Worm (Caenorhabditis elegans) whole organism, L2 larva: ENCODE results near the gene pqn-2.

Experiments used
- C34F6.9 ChIP-seq: fragments of 150-350 bp; optimal IDR thresholded peaks from 2 replicates; lab custom pipeline; 2014; ENCODE audit warnings: missing biosample characterization, missing genetic modification characterization
- F13H6.1 ChIP-seq: sonication (generic microtip); optimal IDR thresholded peaks from 2 replicates; lab custom pipeline; 2016; ENCODE audit warnings: missing genetic modification characterization, missing compliant biosample characterization
- R02D3.7 ChIP-seq: fragments of 150-350 bp; optimal IDR thresholded peaks from 2 replicates; lab custom pipeline; 2014; ENCODE audit warnings: missing biosample characterization, missing genetic modification characterization
- Y55F3AM.14 ChIP-seq: fragments of 200-800 bp; sonication (Bioruptor generic); optimal IDR thresholded peaks from 2 replicates; lab custom pipeline; 2018; ENCODE audit warnings: mild to moderate bottlenecking, missing genetic modification characterization, missing compliant biosample characterization
- ama-1 ChIP-seq: fragments of 150-350 bp; optimal IDR thresholded peaks from 2 replicates; lab custom pipeline; 2018; ENCODE audit warnings: inconsistent platforms
- ceh-16 ChIP-seq: fragments of 150-350 bp; optimal IDR thresholded peaks from 2 replicates; lab custom pipeline; 2014; ENCODE audit warnings: missing biosample characterization, missing genetic modification characterization
- crh-2 ChIP-seq: sonication (generic microtip); optimal IDR thresholded peaks from 2 replicates; lab custom pipeline; 2017; ENCODE audit warnings: missing biosample characterization, missing genetic modification characterization
- dmd-4 ChIP-seq: sonication (generic microtip); optimal IDR thresholded peaks from 2 replicates; lab custom pipeline; 2017; ENCODE audit warnings: missing biosample characterization, missing genetic modification characterization
- egl-27 ChIP-seq: sonication (generic microtip); optimal IDR thresholded peaks from 3 replicates; lab custom pipeline; 2017; ENCODE audit warnings: missing biosample characterization, missing genetic modification reagents, missing genetic modification characterization
- elt-1 ChIP-seq: fragments of 150-350 bp; optimal IDR thresholded peaks from 2 replicates; lab custom pipeline; 2014; ENCODE audit warnings: missing biosample characterization, missing genetic modification characterization
- fos-1 ChIP-seq: fragments of 150-350 bp; optimal IDR thresholded peaks from 2 replicates; lab custom pipeline; 2014; ENCODE audit warnings: missing biosample characterization, missing genetic modification characterization
- gmeb-1 ChIP-seq: fragments of 150-350 bp; optimal IDR thresholded peaks from 2 replicates; lab custom pipeline; 2014; ENCODE audit warnings: missing biosample characterization, missing genetic modification characterization
- lin-13 ChIP-seq: fragments of 150-350 bp; optimal IDR thresholded peaks from 2 replicates; lab custom pipeline; 2014; ENCODE audit warnings: missing biosample characterization, missing genetic modification reagents, missing genetic modification characterization
- lin-39 ChIP-seq: fragments of 150-350 bp; optimal IDR thresholded peaks from 2 replicates; lab custom pipeline; 2014; ENCODE audit warnings: missing biosample characterization, missing genetic modification reagents, missing genetic modification characterization
- mab-5 ChIP-seq: fragments of 150-350 bp; optimal IDR thresholded peaks from 2 replicates; lab custom pipeline; 2014; ENCODE audit warnings: missing biosample characterization, missing genetic modification characterization
- nhr-10 ChIP-seq: sonication (generic microtip); optimal IDR thresholded peaks from 2 replicates; lab custom pipeline; 2017; ENCODE audit warnings: missing biosample characterization, missing genetic modification characterization
- nhr-11 ChIP-seq: fragments of 150-350 bp; optimal IDR thresholded peaks from 2 replicates; lab custom pipeline; 2014; ENCODE audit warnings: missing biosample characterization, missing genetic modification characterization
- nhr-12 ChIP-seq: fragments of 150-350 bp; optimal IDR thresholded peaks from 2 replicates; lab custom pipeline; 2014; ENCODE audit warnings: missing biosample characterization, missing genetic modification characterization
- nhr-129 ChIP-seq: fragments of 150-350 bp; optimal IDR thresholded peaks from 2 replicates; lab custom pipeline; 2014; ENCODE audit warnings: missing biosample characterization, missing genetic modification characterization
- nhr-23 ChIP-seq: fragments of 150-350 bp; optimal IDR thresholded peaks from 2 replicates; lab custom pipeline; 2014; ENCODE audit warnings: missing biosample characterization, missing genetic modification reagents, missing genetic modification characterization
- nhr-237 ChIP-seq: fragments of 150-350 bp; optimal IDR thresholded peaks from 2 replicates; lab custom pipeline; 2014; ENCODE audit warnings: missing biosample characterization, missing genetic modification characterization
- nhr-77 ChIP-seq: fragments of 150-350 bp; optimal IDR thresholded peaks from 2 replicates; lab custom pipeline; 2014; ENCODE audit warnings: missing biosample characterization, missing genetic modification characterization
- peb-1 ChIP-seq: fragments of 150-350 bp; optimal IDR thresholded peaks from 2 replicates; lab custom pipeline; 2014; ENCODE audit warnings: missing biosample characterization, missing genetic modification characterization
- sem-4 ChIP-seq: fragments of 150-350 bp; optimal IDR thresholded peaks from 2 replicates; lab custom pipeline; 2014; ENCODE audit warnings: missing biosample characterization, missing genetic modification reagents, missing genetic modification characterization
- skn-1 ChIP-seq: sonication (generic microtip); optimal IDR thresholded peaks from 2 replicates; lab custom pipeline; 2017; ENCODE audit warnings: missing biosample characterization, missing genetic modification characterization
- sma-3 ChIP-seq: sonication (generic microtip); optimal IDR thresholded peaks from 2 replicates; lab custom pipeline; 2016; ENCODE audit warnings: missing genetic modification reagents, missing genetic modification characterization, missing compliant biosample characterization
- sma-9 ChIP-seq, 2 experiments: fragments of 150-350 bp in 1 of 2; sonication (generic microtip) in 1 of 2; optimal IDR thresholded peaks; 2 replicates each; lab custom pipeline; 2014 to 2016; ENCODE audit warnings: missing genetic modification characterization in 2 of 2, mild to moderate bottlenecking in 1 of 2, missing biosample characterization in 1 of 2, missing compliant biosample characterization in 1 of 2, missing genetic modification reagents in 1 of 2, moderate library complexity in 1 of 2
- snpc-4 ChIP-seq: fragments of 150-350 bp; optimal IDR thresholded peaks from 2 replicates; lab custom pipeline; 2014; ENCODE audit warnings: missing biosample characterization, missing genetic modification characterization
- unc-62 ChIP-seq: fragments of 150-350 bp; optimal IDR thresholded peaks from 2 replicates; lab custom pipeline; 2014; ENCODE audit warnings: missing biosample characterization, missing genetic modification reagents, missing genetic modification characterization
- zag-1 ChIP-seq: fragments of 150-350 bp; optimal IDR thresholded peaks from 2 replicates; lab custom pipeline; 2014; ENCODE audit warnings: missing biosample characterization, missing genetic modification characterization
- ztf-4 ChIP-seq: fragments of 150-350 bp; optimal IDR thresholded peaks from 2 replicates; lab custom pipeline; 2014; ENCODE audit warnings: missing biosample characterization, missing genetic modification characterization

The pqn-2 gene

DNA sequence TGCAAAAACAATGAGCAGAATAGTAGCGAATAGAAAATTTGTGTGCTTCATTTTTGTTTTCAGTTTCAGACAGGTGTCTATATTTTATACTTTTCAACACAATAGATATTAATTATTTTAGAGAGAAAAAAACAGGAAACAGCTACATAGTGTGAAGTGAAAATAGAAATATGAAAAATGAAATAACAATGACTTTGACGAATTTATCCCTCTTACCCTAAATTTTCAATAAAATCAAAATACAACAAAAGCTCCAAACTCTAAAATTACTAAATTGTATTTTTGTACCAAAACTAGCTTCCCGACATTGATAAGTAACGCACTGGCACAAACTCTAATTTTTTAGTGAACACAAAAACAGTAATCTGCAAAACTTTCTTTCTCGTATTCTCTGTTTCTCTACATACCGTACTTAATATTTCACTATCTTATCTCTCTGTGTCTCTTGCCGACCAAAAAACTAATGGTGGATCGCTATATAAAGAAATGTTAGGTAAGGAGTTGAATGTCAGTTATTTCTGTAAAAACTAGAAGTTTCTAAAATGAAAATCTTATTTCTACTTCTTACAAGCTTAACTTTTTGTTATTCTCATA, 13.0 kb downstream of the pqn-2 start, which contains the start of the genes col-151 and ugt-1:
TSS of gene col-151 (minus strand) at position 51 of the 594 bp plus-strand sequence.
TSS of gene ugt-1 (plus strand) at position 491 of the 594 bp plus-strand sequence.
- TF ChIP-seq egl-27 (no peak), fos-1 (tag; lab: Kevin White, UChicago) (peak; percentile 25)
- TF ChIP-seq, all 48 proteins: peak for 1

DNA sequence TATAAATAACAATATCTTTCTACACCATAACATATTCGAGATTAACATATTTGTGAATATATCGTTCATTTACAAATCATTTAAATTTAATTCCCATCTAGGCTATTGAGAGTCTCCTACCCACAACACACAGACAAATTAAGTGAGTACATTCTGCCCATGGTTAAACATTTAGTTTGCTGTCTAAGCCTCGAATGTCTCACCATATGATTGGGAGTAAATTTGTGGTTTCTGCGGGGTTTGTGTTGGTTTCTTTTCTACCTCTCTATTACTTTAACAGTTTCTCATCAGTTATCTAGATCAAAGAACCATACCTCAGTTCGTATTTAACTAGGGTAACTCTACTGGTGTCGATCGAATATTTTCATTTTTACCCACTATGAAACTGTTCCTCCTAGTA, 16.2 kb downstream of the pqn-2 start, which contains the start of gene ugt-2:
TSS of gene ugt-2 (plus strand) at position 371 of the 400 bp plus-strand sequence.
- TF ChIP-seq nhr-129 (tag; lab: Kevin White, UChicago) (peak; percentile 29), sma-3 (no peak), sma-9 (GFP tag; optimal IDR thresholded peaks at IDR 0.05; lab: Kevin White, UChicago) (peak; percentile 53), sma-9 (tag; optimal IDR thresholded peaks at IDR 0.05; lab: Kevin White, UChicago) (no peak), ceh-16 (tag; lab: Kevin White, UChicago) (no peak), crh-2 (tag; lab: Kevin White, UChicago) (peak; percentile 14), fos-1 (tag; lab: Kevin White, UChicago) (peak; percentile 41), zag-1 (tag; lab: Kevin White, UChicago) (no peak)

DNA sequence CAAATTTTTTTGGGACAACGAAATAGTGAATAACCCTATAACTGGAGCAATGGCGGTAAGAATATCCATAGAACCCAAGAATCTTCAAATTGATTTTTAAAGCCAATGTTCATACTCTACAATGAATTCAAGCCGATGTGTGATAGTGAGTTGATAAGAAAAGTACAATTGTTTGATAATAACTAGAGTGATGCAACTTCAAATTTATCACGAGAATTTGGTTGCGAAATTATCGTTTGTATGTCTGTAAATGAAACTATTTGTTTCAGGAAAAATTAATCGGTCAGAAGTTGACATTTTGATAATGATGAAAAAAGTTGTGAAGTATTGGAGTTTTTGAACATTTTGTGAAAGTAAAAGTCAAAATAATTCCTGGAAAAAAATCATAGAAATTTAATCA, 17.0 kb downstream of the pqn-2 start:
- TF ChIP-seq nhr-11 (tag; lab: Kevin White, UChicago) = no peak
- no peak for TF ChIP-seq ceh-16 (tag; lab: Kevin White, UChicago)
- TF ChIP-seq nhr-23 (tag; lab: Kevin White, UChicago) = no peak
- TF ChIP-seq fos-1 (tag; lab: Kevin White, UChicago) = peak; percentile 93
- no peak for TF ChIP-seq egl-27
- no peak for TF ChIP-seq C34F6.9 (tag; lab: Kevin White, UChicago)
- peak; percentile 76 for TF ChIP-seq sma-9 (GFP tag; optimal IDR thresholded peaks at IDR 0.05; lab: Kevin White, UChicago)
- no peak for TF ChIP-seq sma-9 (tag; optimal IDR thresholded peaks at IDR 0.05; lab: Kevin White, UChicago)
- TF ChIP-seq nhr-77 (tag; lab: Kevin White, UChicago) = no peak
- TF ChIP-seq lin-13 = no peak
- TF ChIP-seq gmeb-1 (tag; lab: Kevin White, UChicago) = peak; percentile 24
- no peak for TF ChIP-seq Y55F3AM.14
- TF ChIP-seq snpc-4 (tag; lab: Kevin White, UChicago) = no peak
- TF ChIP-seq ama-1 (lab: Kevin White, UChicago) = no peak
- TF ChIP-seq nhr-12 (tag; lab: Kevin White, UChicago) = no peak
- TF ChIP-seq nhr-129 (tag; lab: Kevin White, UChicago) = peak; percentile 80
- TF ChIP-seq lin-39 (tag; lab: Kevin White, UChicago) = no peak
- TF ChIP-seq crh-2 (tag; lab: Kevin White, UChicago) = peak; percentile 37
- TF ChIP-seq sem-4 (tag; lab: Kevin White, UChicago) = no peak
- no peak for TF ChIP-seq F13H6.1 (tag; lab: Kevin White, UChicago)
- TF ChIP-seq, all 48 proteins: peak for 5

DNA sequence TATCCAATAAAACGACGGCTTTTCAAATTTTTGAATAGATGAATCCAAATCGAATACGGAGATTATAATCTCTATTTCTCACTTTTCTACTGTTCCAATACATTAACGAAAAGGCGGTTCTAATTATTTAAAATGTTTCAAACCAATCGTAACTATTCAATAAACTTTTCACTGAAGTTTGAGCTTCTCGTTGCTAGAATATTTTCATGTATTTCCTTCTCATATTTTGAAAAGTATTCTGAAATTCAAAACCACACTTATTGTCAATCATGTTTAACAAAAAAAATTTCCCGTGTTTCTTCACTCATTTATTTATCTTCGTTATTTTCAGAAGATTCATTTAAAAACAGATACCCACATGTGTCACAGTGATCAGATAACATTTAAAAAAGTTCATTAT, 20.6 kb downstream of the pqn-2 start, which contains the start of gene F15H10.8:
TSS of gene F15H10.8 (minus strand) at position 101 of the 400 bp plus-strand sequence.
- TF ChIP-seq unc-62 (GFP tag; lab: Kevin White, UChicago) = no peak

DNA sequence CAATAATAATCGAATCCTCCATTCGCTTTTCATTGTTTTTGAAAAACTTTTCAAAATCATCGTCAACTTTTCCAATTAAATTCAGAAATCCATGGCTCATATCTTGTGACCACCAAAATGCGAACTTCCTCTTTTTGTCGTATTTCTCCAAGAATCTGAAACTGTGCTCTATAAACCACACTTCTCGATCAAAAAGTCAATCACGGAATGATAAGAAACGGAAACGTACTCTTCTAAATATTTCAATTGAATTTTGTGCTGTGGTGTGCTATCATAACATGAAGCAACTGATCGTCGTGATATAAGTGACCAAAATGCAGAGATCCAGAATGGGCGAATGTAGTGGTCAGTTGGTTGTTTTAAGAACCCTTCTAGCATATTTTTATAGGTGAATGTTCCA, 22.5 kb downstream of the pqn-2 start:
- peak; percentile 29 for TF ChIP-seq fos-1 (tag; lab: Kevin White, UChicago)
- TF ChIP-seq nhr-237 (tag; lab: Kevin White, UChicago) = no peak
- TF ChIP-seq, all 48 proteins: peak for 1

DNA sequence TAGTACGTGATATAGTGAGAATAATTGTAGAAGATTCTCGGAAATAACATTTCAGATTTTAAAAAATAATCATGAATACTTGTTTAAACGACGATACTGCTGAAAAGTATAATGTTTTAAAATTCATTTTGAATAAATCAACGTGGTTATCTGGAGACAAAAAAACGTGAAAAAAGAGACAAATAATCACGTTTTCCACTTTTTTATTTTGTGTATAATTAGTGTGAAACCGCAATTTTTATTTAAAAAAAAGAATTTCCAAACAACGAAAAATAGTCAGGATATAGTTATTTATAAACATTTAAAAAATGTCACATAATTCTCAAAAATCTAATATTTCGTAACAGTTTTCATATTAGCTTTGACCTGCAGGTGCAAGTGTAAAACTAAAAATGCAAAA, 24.1 kb downstream of the pqn-2 start, which contains the start of gene F15H10.7:
TSS of gene F15H10.7 (minus strand) at position 101 of the 400 bp plus-strand sequence.
- no peak for TF ChIP-seq nhr-77 (tag; lab: Kevin White, UChicago)
- TF ChIP-seq ztf-4 = no peak
- TF ChIP-seq dmd-4 (tag; lab: Kevin White, UChicago) = no peak
- no peak for TF ChIP-seq skn-1 (tag; lab: Kevin White, UChicago)
- TF ChIP-seq elt-1 (tag; lab: Kevin White, UChicago) = no peak
- no peak for TF ChIP-seq R02D3.7 (tag; lab: Kevin White, UChicago)
- no peak for TF ChIP-seq unc-62 (GFP tag; lab: Kevin White, UChicago)
- TF ChIP-seq crh-2 (tag; lab: Kevin White, UChicago) = no peak
- no peak for TF ChIP-seq mab-5 (tag; lab: Kevin White, UChicago)
- no peak for TF ChIP-seq nhr-10 (tag; lab: Kevin White, UChicago)
- TF ChIP-seq lin-39 (tag; lab: Kevin White, UChicago) = no peak
- TF ChIP-seq peb-1 (tag; lab: Kevin White, UChicago) = no peak
- no peak for TF ChIP-seq F13H6.1 (tag; lab: Kevin White, UChicago)
